Worm (Caenorhabditis elegans) whole organism, dauer: ENCODE data around the gene pqn-84.

Source experiments
- unc-62 ChIP-seq: sonication (generic microtip); optimal IDR thresholded peaks from 2 replicates; lab custom pipeline; 2017; ENCODE audit warnings: missing biosample characterization, missing genetic modification reagents, missing genetic modification characterization

pqn-84 gene

DNA sequence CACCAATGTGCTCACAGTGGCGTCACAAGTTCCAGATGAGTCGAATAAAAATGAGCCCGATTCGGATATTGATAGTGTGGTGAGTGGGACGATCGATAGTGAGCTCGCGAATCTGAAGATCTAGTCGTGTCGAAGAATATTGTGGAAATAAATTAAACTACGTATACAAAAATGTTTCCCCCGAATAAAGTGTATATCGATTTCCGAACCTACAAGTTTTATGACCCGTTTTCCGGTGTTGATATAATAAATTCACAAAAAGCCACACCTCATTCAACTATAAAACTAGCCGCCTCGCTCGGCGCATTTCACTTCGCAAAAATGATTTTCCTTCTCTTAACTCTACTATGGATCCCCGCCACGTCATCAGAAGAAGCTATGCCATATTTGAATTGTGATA, at the start of gene pqn-84:
pqn-84 (plus strand) TSS at position 301 of the 400 bp plus-strand sequence.
- no peak for TF ChIP-seq unc-62 (GFP tag; lab: Kevin White, UChicago)

DNA sequence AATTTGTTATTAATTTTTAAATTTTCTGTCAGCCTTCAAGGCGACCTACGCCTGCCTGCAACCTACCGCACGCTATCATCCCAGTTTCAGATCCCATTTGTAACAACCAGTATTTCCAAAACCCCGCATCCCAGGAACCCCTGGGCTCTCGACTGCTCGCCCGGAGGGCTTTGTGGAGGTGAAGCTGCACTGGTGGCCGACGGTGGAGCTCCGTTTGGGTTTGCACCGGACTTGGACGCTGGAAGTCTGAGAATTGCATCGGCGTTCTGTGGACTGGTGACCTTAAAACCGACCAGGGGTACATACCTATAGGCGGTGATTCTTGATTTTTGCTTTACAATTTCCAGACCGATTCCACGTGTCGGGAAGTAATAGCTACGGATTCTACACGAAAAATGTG, 48.6 kb upstream of the pqn-84 start:
- no peak for TF ChIP-seq unc-62 (GFP tag; lab: Kevin White, UChicago)

DNA sequence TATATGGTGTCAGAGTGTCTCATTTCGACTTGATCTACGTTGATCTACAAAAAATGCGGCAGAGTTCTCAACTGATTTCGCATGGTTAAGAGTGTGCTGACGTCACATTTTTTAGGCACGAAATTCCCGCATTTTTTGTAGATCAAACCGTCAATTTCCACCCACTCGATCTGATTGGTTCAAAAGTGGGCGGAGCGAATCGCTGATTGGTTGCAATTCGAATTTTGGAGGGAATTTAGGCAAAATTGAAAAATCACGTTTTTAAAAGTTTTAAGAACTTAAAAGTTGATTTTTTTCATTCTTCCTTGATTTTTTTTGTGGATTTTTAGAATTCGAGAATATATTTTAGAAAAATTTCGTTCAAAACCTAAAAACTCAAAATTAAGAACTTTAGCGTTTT, 43.7 kb upstream of the pqn-84 start:
- no peak for TF ChIP-seq unc-62 (GFP tag; lab: Kevin White, UChicago)

DNA sequence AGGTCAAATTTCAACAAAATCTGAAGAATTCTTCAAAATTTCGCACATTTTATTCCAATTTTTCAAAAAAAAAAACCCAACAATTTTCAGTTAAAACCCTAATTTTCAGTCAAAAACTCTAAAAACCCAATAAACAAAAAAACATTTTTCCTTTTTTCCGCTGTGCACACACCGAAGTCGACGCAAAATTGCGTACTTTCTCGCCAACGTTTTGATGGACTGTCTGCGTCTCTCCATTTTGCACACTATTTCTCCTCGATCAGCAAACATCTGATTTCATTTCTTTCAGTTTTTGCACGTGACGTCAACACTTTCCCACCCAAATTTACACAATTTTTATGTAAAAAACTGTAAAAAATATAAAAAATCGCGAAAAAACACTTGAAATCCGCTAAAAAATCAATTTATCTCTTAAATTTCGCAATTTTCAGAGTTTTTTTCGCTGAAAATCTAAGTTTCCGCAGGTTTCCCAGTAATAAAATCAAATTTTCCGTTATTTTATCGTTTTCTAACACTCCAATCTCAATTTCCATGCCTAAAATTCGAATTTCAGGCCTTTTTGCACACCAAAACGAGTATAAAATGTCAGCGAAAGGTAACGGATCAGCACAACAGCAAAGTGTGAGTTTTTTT, 42.8 kb upstream of the pqn-84 start, which contains the start of gene crh-1:
crh-1 (plus strand) TSS at position 583 of the 633 bp plus-strand sequence.
- no peak for TF ChIP-seq unc-62 (GFP tag; lab: Kevin White, UChicago)

DNA sequence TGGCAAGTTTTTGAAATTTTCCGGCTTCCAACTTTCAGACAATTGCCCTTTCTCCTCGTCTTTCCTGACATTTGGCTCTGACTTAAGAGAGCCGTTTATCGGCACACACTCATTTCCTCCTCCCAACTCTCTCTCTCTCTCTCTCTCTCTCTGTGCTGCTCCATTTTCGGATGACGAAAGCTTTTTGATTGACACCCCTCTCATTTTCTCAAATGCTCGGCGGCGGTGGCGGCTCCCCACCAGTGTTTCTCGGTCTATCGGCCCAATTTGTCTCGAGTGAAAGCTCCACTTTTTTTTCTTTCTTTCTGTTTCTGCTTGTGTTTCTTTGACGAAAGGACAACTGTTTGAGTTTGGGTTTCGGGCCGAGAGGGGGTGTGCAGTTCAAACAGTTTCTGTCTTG, 40.3 kb upstream of the pqn-84 start:
- TF ChIP-seq unc-62 (GFP tag; lab: Kevin White, UChicago), result no peak

DNA sequence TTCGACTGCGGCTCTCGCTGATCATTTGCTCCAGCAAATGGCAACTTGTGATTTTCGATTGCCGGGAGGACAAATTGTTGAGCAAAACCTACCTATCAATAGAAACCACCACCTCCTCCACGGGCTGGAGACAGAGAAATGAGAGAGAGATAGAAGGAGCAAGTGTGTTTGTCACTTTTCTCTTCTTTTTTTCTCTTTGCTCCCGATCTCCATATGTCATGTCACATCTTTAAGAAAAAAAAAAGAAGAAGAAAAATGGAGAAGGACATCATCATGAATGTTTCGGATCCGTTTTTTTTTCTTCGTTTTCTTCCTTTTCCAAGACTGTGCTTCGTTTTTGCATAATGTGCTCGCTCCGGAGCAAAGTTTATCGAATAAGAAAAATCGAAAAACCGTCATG, 39.3 kb upstream of the pqn-84 start:
- TF ChIP-seq unc-62 (GFP tag; lab: Kevin White, UChicago), result no peak

DNA sequence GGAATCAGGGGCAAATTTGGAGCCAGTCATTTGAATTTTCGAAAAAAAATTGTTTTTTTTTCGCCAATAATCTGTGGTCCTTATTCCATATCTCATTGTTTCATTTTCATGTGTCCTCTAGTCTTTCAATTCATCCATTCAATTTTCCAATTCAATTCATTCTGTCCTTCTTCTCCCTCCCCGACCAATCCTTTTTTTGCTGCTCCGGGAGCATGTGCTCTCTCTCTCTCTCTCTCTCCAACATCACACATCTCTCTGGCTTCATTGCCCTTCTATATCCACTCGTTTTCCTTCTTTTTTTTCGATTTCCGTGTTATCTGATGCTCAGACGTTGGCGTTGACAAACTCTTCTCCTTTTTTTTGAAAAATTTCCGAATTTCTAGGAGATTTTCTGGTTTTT, 36.7 kb upstream of the pqn-84 start:
- TF ChIP-seq unc-62 (GFP tag; lab: Kevin White, UChicago), result no peak

DNA sequence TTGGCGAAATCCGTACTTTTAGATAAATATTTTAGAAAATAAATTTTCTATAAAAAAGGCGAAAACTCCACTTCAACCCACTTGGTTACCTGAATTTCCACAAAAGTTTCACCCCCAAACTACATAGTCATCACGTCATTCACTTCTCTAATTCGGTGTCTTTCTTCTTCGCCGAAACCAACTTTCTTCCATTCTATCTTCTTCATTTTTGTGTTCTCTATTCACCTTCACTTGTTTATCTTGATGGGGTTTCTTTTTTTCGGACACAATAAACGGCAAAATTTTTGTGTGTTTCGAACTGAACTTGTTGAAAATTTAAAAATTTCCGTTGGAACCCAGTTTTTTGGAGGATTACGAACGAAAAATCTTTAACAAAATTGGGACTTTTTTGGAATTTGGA, 33.2 kb upstream of the pqn-84 start:
- no peak for TF ChIP-seq unc-62 (GFP tag; lab: Kevin White, UChicago)

DNA sequence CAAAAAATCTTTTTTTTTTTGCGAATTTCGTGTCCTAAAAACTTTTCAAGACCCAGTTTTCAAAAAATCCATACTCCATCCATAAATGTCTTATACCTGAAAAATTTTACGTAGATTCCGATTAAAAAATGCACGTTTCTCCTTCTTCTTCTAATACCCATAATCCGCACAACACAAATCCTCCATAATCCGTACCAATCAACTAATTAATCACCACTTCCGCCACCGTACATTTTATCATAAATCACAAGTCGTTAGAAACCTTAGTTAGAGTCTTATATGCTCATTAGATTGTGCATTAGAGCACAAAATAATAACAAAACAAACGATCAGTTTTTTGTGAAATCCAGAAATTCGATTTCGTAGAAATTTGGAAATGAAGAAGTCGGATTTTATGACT, 31.1 kb upstream of the pqn-84 start:
- TF ChIP-seq unc-62 (GFP tag; lab: Kevin White, UChicago), result no peak

DNA sequence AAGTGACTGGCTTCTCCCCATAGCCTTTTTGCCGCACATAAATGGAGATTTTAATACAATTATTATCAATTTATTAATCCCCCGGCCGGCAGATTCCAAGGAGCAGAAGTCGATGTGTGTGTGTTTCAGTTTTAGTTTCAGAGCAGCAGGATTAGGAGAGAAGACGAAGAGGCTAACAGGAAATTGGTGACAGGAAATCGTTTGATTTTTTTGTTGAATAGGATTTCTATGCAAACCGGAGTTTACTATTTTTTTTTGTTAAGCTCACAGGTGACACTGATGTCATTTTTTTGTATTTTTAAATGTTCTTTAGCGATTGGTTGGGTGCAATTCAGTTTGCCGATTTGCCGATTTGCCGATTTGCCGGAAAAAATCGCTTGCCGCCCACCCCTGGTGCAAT, 19.5 kb upstream of the pqn-84 start:
- TF ChIP-seq unc-62 (GFP tag; lab: Kevin White, UChicago), result no peak

DNA sequence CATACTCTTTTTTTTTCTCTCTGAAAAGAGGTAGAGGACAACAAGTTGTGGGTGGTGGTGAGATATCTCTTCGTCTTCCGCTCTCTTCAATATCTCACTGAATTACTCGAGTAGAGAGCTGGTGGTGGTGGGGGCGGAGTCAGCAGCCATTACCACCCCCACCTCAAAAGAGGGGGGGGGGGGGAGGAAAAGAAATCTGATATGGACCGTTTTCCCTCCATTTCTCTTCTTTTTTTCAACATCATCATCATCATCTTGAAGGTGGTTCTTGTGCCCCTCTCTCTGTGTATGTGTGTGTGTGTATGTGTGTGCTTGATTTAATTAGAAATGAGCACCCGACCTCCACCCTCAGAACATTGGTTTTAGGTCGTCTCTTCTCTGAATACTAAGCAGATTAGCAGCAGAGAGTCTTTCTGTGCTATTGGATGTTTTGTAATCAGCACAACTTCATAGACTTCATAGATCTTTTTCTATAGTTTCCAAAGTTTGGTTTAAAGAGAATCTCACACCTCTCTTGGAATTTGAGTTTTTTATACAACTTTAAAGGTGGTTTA, 18.5 kb upstream of the pqn-84 start:
- TF ChIP-seq unc-62 (GFP tag; lab: Kevin White, UChicago), result no peak

DNA sequence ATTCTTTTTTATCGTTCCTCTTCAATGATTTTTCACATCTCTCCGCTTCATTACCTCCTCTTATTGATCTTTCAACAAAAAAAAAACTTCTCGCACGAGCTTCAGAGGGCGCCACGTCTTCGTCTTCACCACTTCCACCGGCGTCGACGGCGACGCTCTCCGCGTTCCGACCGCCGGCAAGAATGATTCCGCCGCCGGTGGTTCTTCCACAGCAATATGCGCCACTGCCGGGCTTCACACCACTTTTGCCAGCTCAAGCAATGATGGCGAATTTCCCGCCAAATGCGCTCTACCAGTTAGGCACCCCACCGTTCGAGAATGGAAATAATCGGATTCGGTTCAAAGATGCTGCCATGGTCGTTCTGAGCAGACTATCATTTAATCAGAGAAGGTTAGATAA, 17.0 kb upstream of the pqn-84 start:
- no peak for TF ChIP-seq unc-62 (GFP tag; lab: Kevin White, UChicago)

DNA sequence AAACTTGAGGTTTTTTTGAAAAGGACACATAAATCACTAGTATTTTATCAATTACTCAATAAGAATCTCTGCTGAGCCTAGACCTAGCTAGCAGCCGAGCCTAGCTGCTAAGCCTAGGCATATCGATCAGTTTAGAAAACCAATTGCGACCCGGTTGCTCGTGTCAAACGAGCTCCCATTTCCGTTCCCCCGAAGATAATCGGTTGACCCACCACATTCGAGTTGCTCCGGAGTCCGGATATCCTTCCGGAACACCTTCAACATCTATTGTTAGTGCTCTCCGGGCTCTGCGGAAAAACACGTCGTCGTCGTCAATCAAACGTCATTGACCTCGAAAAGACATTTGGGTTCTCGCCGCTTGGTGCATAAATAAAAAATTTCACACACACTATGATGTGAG, 16.3 kb upstream of the pqn-84 start:
- TF ChIP-seq unc-62 (GFP tag; lab: Kevin White, UChicago), result no peak

DNA sequence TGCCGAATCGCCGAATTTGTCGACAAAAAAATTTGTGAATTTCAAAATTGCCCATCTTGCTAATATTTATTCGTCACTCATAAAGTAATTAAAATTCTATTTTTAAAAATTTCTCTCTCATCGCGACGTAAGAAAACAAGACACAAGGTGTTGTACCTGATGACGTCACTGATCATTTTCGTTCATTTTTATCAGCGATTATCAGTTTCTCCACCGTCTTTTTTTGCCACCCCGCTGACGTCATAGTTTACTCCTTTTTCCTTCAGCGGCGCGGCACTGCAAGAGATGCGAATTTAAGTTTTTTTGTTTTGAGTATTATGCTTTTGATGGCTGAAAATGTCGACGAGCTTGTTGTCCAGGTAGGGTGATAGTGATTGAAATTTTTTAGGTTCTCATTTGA, 15.3 kb upstream of the pqn-84 start:
- no peak for TF ChIP-seq unc-62 (GFP tag; lab: Kevin White, UChicago)

DNA sequence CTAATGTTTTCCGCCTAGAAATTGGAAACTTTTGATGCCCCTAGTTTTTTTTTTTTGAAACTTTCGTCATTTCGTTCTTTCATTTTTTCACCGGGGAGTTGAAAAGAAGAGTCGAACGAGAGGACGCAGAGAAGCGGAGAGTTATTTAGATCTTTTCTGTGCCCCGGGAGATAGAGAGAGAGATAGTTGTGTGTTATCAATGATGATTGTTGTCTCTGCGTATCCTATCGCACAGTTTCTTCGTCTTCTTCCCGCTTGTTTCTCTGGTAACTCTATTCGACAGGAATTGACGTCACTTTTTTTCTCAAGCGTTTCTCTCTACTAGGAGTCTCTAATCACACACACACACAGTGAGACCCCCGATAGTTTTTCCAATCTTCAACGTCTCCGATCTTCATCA, 10.8 kb upstream of the pqn-84 start:
- no peak for TF ChIP-seq unc-62 (GFP tag; lab: Kevin White, UChicago)

DNA sequence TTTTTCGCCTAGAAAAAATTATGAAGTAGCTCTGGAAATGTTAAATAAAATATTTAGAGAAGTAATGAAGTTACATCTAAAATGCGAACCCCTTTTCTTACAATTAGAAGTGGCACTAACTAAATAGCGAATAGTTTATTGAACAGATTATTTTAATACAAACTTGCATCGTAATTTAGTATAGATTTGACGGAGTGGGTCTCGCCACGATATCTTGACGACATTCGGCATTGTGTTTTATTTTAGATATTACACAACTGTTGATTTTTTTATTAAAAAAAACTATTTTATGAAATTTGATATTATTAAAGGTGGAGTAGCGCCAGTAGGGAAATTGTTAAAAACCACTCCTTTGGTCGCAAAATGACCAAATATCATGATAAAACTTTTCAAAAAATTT, 10.2 kb upstream of the pqn-84 start:
- no peak for TF ChIP-seq unc-62 (GFP tag; lab: Kevin White, UChicago)

DNA sequence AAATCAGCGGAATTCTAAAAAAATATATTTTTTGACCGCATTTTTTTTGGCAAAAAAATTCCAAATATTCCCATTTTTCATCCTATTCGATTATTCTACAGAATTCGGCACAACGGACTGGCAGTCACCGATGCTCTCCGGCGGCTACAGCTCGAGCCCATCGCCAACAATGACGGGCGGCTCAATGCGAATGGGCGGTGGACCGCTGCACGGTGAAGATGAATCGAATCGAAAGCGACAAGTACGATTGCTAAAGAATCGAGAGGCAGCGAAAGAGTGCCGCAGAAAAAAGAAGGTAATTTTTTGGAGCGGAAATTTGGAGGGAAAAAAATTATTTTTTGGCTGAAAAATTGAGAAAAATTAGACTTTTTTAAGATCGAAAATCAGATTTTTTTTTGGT, 7.7 kb upstream of the pqn-84 start:
- no peak for TF ChIP-seq unc-62 (GFP tag; lab: Kevin White, UChicago)
